Worm (Caenorhabditis elegans) whole organism, L1 larva: ENCODE results near the gene Y54F10BM.20.

Source experiments
- aly-2 ChIP-seq: fragments of 150-350 bp; optimal IDR thresholded peaks from 2 replicates; lab custom pipeline; 2014; ENCODE audit warnings: missing biosample characterization, missing genetic modification characterization
- ama-1 ChIP-seq: fragments of 150-350 bp; optimal IDR thresholded peaks from 2 replicates; lab custom pipeline; 2014
- fos-1 ChIP-seq: fragments of 150-350 bp; optimal IDR thresholded peaks from 2 replicates; lab custom pipeline; 2014; ENCODE audit warnings: missing biosample characterization, missing genetic modification characterization
- jun-1 ChIP-seq: fragments of 150-350 bp; optimal IDR thresholded peaks from 2 replicates; lab custom pipeline; 2014; ENCODE audit warnings: missing biosample characterization, missing genetic modification reagents, missing genetic modification characterization
- lsy-2 ChIP-seq, 2 experiments: fragments of 150-350 bp; optimal IDR thresholded peaks; 2 replicates each; lab custom pipeline; 2014; ENCODE audit warnings: missing biosample characterization in 2 of 2, missing genetic modification characterization in 2 of 2
- mep-1 ChIP-seq: fragments of 150-350 bp; optimal IDR thresholded peaks from 2 replicates; lab custom pipeline; 2014; ENCODE audit warnings: missing biosample characterization, missing genetic modification characterization
- nhr-76 ChIP-seq: sonication (generic microtip); optimal IDR thresholded peaks from 2 replicates; lab custom pipeline; 2017; ENCODE audit warnings: missing biosample characterization, missing genetic modification characterization
- swsn-7 ChIP-seq: sonication (generic microtip); optimal IDR thresholded peaks from 2 replicates; lab custom pipeline; 2016; ENCODE audit warnings: missing genetic modification characterization, missing compliant biosample characterization
- unc-62 ChIP-seq: fragments of 150-350 bp; optimal IDR thresholded peaks from 2 replicates; lab custom pipeline; 2014; ENCODE audit warnings: missing biosample characterization, missing genetic modification reagents, missing genetic modification characterization

- TF ChIP-seq mep-1 (tag; lab: Kevin White, UChicago) (no peak), jun-1 (no peak), ama-1 (lab: Kevin White, UChicago) (no peak), fos-1 (tag; lab: Kevin White, UChicago) (no peak), aly-2 (tag; lab: Kevin White, UChicago) (no peak), lsy-2 (tag; optimal IDR thresholded peaks at IDR 0.05; lab: Kevin White, UChicago) (no peak), swsn-7 (tag; lab: Kevin White, UChicago) (no peak), unc-62 (GFP tag; lab: Kevin White, UChicago) (no peak), nhr-76 (tag; lab: Kevin White, UChicago) (no peak)
Measured at ce11 chrIII:2258863-2259262, 49.2 kb upstream of the Y54F10BM.20 start, which contains the start of gene fbxa-43.
